Fruit fly (Drosophila melanogaster): ENCODE results near the gene Tim9a.
A peak's percentile ranks its signal among the peaks of the same experiment; 100 is the strongest.

Tim9a gene

DNA sequence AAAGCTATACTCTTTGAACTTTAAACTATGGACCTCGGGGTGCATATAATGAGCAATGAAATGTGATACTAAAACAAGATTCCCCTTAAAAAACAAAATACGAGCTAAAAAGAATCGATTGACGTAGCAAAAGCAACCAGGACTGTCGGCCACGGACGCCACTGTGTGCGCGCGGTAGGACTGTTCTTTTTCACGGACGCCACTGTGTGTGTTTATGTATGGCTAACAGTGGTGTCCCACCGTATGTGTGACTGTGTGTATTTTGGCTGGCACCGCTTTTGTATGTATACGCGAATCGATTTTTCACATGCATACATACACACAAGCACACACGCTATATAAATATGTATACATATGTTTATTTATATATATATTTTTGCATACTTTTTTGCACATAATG, 1.2 kb upstream of the Tim9a start (continued):
- TF ChIP-seq CG33213 (GFP tag; optimal IDR thresholded peaks at IDR 0.05) (peak; percentile 33), Awh (GFP tag; IDR thresholded peaks at IDR 0.05) (no peak), CG7963 (GFP tag; IDR thresholded peaks at IDR 0.05; ENCODE audit: partially characterized antibody) (no peak), nerfin-2 (GFP tag; IDR thresholded peaks at IDR 0.05; ENCODE audit: partially characterized antibody) (no peak), CG9437 (GFP tag; optimal IDR thresholded peaks at IDR 0.05) (no peak), CG16815 (GFP tag; optimal IDR thresholded peaks at IDR 0.05) (no peak), stc (GFP tag; IDR thresholded peaks at IDR 0.05) (0 out of 2 replicates have a peak, but pooled peaks have one; percentile 11), corto (GFP tag; optimal IDR thresholded peaks at IDR 0.05) (no peak), CG13123 (GFP tag; optimal IDR thresholded peaks at IDR 0.05) (no peak), amos (GFP tag; IDR thresholded peaks at IDR 0.05; ENCODE audit: partially characterized antibody) (peak; percentile 49; the same call in 1 of the 2 replicates), fd96Cb (tag; optimal IDR thresholded peaks at IDR 0.05) (no peak), CG3281 (GFP tag; optimal IDR thresholded peaks at IDR 0.05) (peak; percentile 41), CG9609 (GFP tag; optimal IDR thresholded peaks at IDR 0.05) (peak; percentile 59), Rfx (GFP tag; IDR thresholded peaks at IDR 0.05) (peak; percentile 78), E2f1 (GFP tag; IDR thresholded peaks at IDR 0.05) (peak; percentile 51), Med (GFP tag) (peak; percentile 95), CG2678 (tag; optimal IDR thresholded peaks at IDR 0.05) (peak; percentile 39), CG16813 (GFP tag; IDR thresholded peaks at IDR 0.05; ENCODE audit: partially characterized antibody) (no peak), Atf6 (GFP tag; IDR thresholded peaks at IDR 0.05) (peak; percentile 62), CG31365 (tag; optimal IDR thresholded peaks at IDR 0.05) (no peak), jumu (GFP tag; optimal IDR thresholded peaks at IDR 0.05) (peak; percentile 49), Trl (optimal IDR thresholded peaks at IDR 0.05) (no peak), Trl (GFP tag; optimal IDR thresholded peaks at IDR 0.05) (peak; percentile 75), CG3726 (GFP tag; IDR thresholded peaks at IDR 0.05) (no peak), CG3838 (GFP tag; optimal IDR thresholded peaks at IDR 0.05) (no peak), gem (tag; optimal IDR thresholded peaks at IDR 0.05) (peak; percentile 47), D19B (GFP tag; optimal IDR thresholded peaks at IDR 0.05) (no peak), Hr39 (optimal IDR thresholded peaks at IDR 0.05) (no peak), CG9817 (tag; optimal IDR thresholded peaks at IDR 0.05) (peak; percentile 1), NC2β (GFP tag; optimal IDR thresholded peaks at IDR 0.05) (peak; percentile 30), rib (GFP tag; IDR thresholded peaks at IDR 0.05) (peak; percentile 90), CG8388 (GFP tag; optimal IDR thresholded peaks at IDR 0.05) (peak; percentile 0), ash1 (GFP tag; optimal IDR thresholded peaks at IDR 0.05) (peak; percentile 41), CG4404 (GFP tag; IDR thresholded peaks at IDR 0.05) (no peak), pzg (GFP tag; optimal IDR thresholded peaks at IDR 0.05) (peak; percentile 14), da (GFP tag; optimal IDR thresholded peaks at IDR 0.05) (no peak), sim (GFP tag; IDR thresholded peaks at IDR 0.05) (no peak), Pdp1 (GFP tag; optimal IDR thresholded peaks at IDR 0.05) (peak; percentile 57 to 70), CG13296 (GFP tag; optimal IDR thresholded peaks at IDR 0.05) (peak; percentile 29), Atf-2 (GFP tag; optimal IDR thresholded peaks at IDR 0.05) (peak; percentile 32), grau (tag; optimal IDR thresholded peaks at IDR 0.05) (peak; percentile 40), CG30431 (GFP tag; optimal IDR thresholded peaks at IDR 0.05) (no peak), zen2 (GFP tag; IDR thresholded peaks at IDR 0.05; ENCODE audit: partially characterized antibody) (no peak), schlank (tag; optimal IDR thresholded peaks at IDR 0.05) (peak; percentile 45), Nf-YA (GFP tag; IDR thresholded peaks at IDR 0.05) (no peak), Nf-YC (tag; optimal IDR thresholded peaks at IDR 0.05) (peak; percentile 41), CG6272 (GFP tag; IDR thresholded peaks at IDR 0.05) (no peak), CG10321 (GFP tag; IDR thresholded peaks at IDR 0.05) (0 out of 2 replicates have a peak, but pooled peaks have one; percentile 23), repo (GFP tag; optimal IDR thresholded peaks at IDR 0.05) (no peak), CG1024 (GFP tag; IDR thresholded peaks at IDR 0.05) (peak; percentile 20; the same call in 1 of the 2 replicates), pita (GFP tag; optimal IDR thresholded peaks at IDR 0.05) (no peak), CG11504 (tag; optimal IDR thresholded peaks at IDR 0.05) (no peak)
